Fruit fly (Drosophila melanogaster) whole organism, prepupa: ENCODE results near the gene Antp.

Source experiments
- CG3032 ChIP-seq: fragments of 200-800 bp; optimal IDR thresholded peaks from 2 replicates; lab custom pipeline; 2019; ENCODE audit warnings: missing biosample characterization, mild to moderate bottlenecking, missing genetic modification characterization, moderate library complexity
- acj6 ChIP-seq: fragments of 200-800 bp; sonication (Bioruptor generic); optimal IDR thresholded peaks from 3 replicates; lab custom pipeline; 2016; ENCODE audit warnings: missing biosample characterization, missing genetic modification characterization
- eg ChIP-seq: fragments of 200-800 bp; sonication (Bioruptor generic); IDR thresholded peaks from 3 replicates; pipeline ENCODE4 v1.3.6; 2022; ENCODE audit warnings: missing biosample characterization, missing genetic modification characterization
- fd59A ChIP-seq: fragments of 200-800 bp; sonication (Bioruptor generic); optimal IDR thresholded peaks from 2 replicates; lab custom pipeline; 2017; ENCODE audit warnings: missing biosample characterization, mild to moderate bottlenecking, missing genetic modification characterization, missing genetic modification reagents
- spab ChIP-seq: fragments of 200-800 bp; sonication (Bioruptor generic); optimal IDR thresholded peaks from 2 replicates; lab custom pipeline; 2017; ENCODE audit warnings: missing biosample characterization, mild to moderate bottlenecking, missing genetic modification characterization, missing genetic modification reagents

DNA sequence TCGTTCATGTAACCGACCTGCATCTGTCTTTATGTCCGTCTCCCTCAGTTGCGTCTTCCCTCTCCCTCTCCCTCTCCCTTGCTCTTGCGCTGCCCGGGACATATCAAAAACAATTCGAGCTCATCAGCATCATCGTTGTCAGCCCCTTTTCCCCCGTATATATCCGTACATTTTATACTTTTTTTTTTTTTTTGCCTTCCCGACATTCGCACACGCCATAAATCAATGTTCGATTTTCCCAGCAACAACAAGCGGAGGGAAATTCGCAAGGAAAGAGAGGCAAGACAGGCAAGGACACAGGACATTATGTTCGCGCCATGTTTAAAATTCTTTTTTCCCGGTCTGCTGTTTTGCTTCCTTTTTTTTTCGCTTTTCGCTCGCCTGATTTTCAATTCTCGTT lies 42.3 kb downstream of the Antp start:
- TF ChIP-seq fd59A (GFP tag; lab: Kevin White, UChicago) (no peak), spab (GFP tag; lab: Kevin White, UChicago) (no peak), acj6 (GFP tag; lab: Kevin White, UChicago) (no peak), CG3032 (tag; lab: Kevin White, UChicago) (no peak), eg (GFP tag; lab: Robert Waterston, UW) (no peak)
